Fruit fly (Drosophila melanogaster): Measurements from ENCODE around the gene CG14810.
A peak's percentile ranks its signal among the peaks of the same experiment; 100 is the strongest.

The CG14810 gene

dm6 chrX:1772626-1773025 is 47.5 kb downstream of the CG14810 start (continued):
- no peak for TF ChIP-seq jumu (GFP tag; optimal IDR thresholded peaks at IDR 0.05)
- peak in 1 of 2 experiments; percentile 48 for TF ChIP-seq Pdp1 (GFP tag; optimal IDR thresholded peaks at IDR 0.05)
- peak; percentile 38 for TF ChIP-seq nmo (GFP tag; optimal IDR thresholded peaks at IDR 0.05)
- peak; percentile 94 for TF ChIP-seq CG10979 (tag; optimal IDR thresholded peaks at IDR 0.05)
- TF ChIP-seq hkb (optimal IDR thresholded peaks at IDR 0.05): no peak
- TF ChIP-seq hkb (GFP tag; IDR thresholded peaks at IDR 0.05): no peak
- no peak for TF ChIP-seq HLH54F (GFP tag; optimal IDR thresholded peaks at IDR 0.05)
- 0 out of 2 replicates have a peak, but pooled peaks have one; percentile 8 for TF ChIP-seq sens-2 (GFP tag; IDR thresholded peaks at IDR 0.05)
- no peak for TF ChIP-seq kah (GFP tag; optimal IDR thresholded peaks at IDR 0.05)
- TF ChIP-seq bowl (GFP tag; IDR thresholded peaks at IDR 0.05): no peak
- TF ChIP-seq H15 (GFP tag; IDR thresholded peaks at IDR 0.05): no peak
- TF ChIP-seq insv (GFP tag; optimal IDR thresholded peaks at IDR 0.05): peak in 1 of 2 experiments; percentile 25
- TF ChIP-seq CG15011 (GFP tag; optimal IDR thresholded peaks at IDR 0.05): no peak
- no peak for TF ChIP-seq CG6765 (GFP tag; optimal IDR thresholded peaks at IDR 0.05)
- no peak for TF ChIP-seq Rx (GFP tag; IDR thresholded peaks at IDR 0.05)
- no peak for TF ChIP-seq dpn (GFP tag; optimal IDR thresholded peaks at IDR 0.05)
- TF ChIP-seq Doc3 (GFP tag; IDR thresholded peaks at IDR 0.05; ENCODE audit: partially characterized antibody): peak; percentile 39; the same call in 1 of the 3 replicates
- TF ChIP-seq grn (GFP tag; optimal IDR thresholded peaks at IDR 0.05): no peak
- peak; percentile 12 for TF ChIP-seq grau (tag; optimal IDR thresholded peaks at IDR 0.05)
- TF ChIP-seq chif (GFP tag; optimal IDR thresholded peaks at IDR 0.05): no peak
- peak; percentile 49 for TF ChIP-seq CG12659 (GFP tag; optimal IDR thresholded peaks at IDR 0.05)
- peak; percentile 44 for TF ChIP-seq CG8290 (GFP tag; optimal IDR thresholded peaks at IDR 0.05)
- peak in 1 of 2 experiments; percentile 78 for TF ChIP-seq CG8290 (tag; optimal IDR thresholded peaks at IDR 0.05)
- TF ChIP-seq sim (GFP tag; IDR thresholded peaks at IDR 0.05): no peak
- peak; percentile 20 for TF ChIP-seq ERR (GFP tag; optimal IDR thresholded peaks at IDR 0.05)
- no peak for TF ChIP-seq CG8765 (GFP tag; IDR thresholded peaks at IDR 0.05)
- TF ChIP-seq CG6791 (GFP tag; IDR thresholded peaks at IDR 0.05; ENCODE audit: partially characterized antibody): peak; percentile 43; the same call in 1 of the 3 replicates
- peak; percentile 62 for TF ChIP-seq Hmr (GFP tag; optimal IDR thresholded peaks at IDR 0.05)
- peak; percentile 87 for TF ChIP-seq Lhr (GFP tag; optimal IDR thresholded peaks at IDR 0.05)
- TF ChIP-seq ash1 (GFP tag; optimal IDR thresholded peaks at IDR 0.05): no peak
- TF ChIP-seq Dek (tag; optimal IDR thresholded peaks at IDR 0.05): no peak
- TF ChIP-seq kay (GFP tag; optimal IDR thresholded peaks at IDR 0.05): peak; percentile 16
- TF ChIP-seq CG5245 (GFP tag; optimal IDR thresholded peaks at IDR 0.05): no peak
- peak; percentile 30 for TF ChIP-seq Dp (GFP tag; optimal IDR thresholded peaks at IDR 0.05)
- TF ChIP-seq tgo (GFP tag; IDR thresholded peaks at IDR 0.05): no peak
- no peak for TF ChIP-seq CG12391 (tag; optimal IDR thresholded peaks at IDR 0.05)
- TF ChIP-seq zf30C (GFP tag; optimal IDR thresholded peaks at IDR 0.05): no peak
- no peak for TF ChIP-seq sc (optimal IDR thresholded peaks at IDR 0.05)
- TF ChIP-seq sc (GFP tag; optimal IDR thresholded peaks at IDR 0.05): no peak
- peak; percentile 6 for TF ChIP-seq Fer1 (GFP tag; optimal IDR thresholded peaks at IDR 0.05)
- peak; percentile 19 for TF ChIP-seq mirr (GFP tag; optimal IDR thresholded peaks at IDR 0.05)
- TF ChIP-seq CG3407 (GFP tag; optimal IDR thresholded peaks at IDR 0.05): no peak
- TF ChIP-seq tin (GFP tag; optimal IDR thresholded peaks at IDR 0.05): peak; percentile 13
- TF ChIP-seq bsh (GFP tag; optimal IDR thresholded peaks at IDR 0.05): no peak
- no peak for TF ChIP-seq CG8944 (GFP tag; optimal IDR thresholded peaks at IDR 0.05)
- no peak for TF ChIP-seq en (GFP tag; optimal IDR thresholded peaks at IDR 0.05)
- peak; percentile 85 for TF ChIP-seq pzg (GFP tag; optimal IDR thresholded peaks at IDR 0.05)
- peak; percentile 14 for TF ChIP-seq CG7839 (tag; optimal IDR thresholded peaks at IDR 0.05)
- no peak for TF ChIP-seq CG11560 (tag; IDR thresholded peaks at IDR 0.05)
- no peak for TF ChIP-seq CG18764 (GFP tag; optimal IDR thresholded peaks at IDR 0.05)
- no peak for TF ChIP-seq CG12299 (tag; optimal IDR thresholded peaks at IDR 0.05)
- TF ChIP-seq gcm2 (GFP tag; optimal IDR thresholded peaks at IDR 0.05): no peak

Measured in whole organism, embryonic.